Fruit fly (Drosophila melanogaster) whole organism, larva: ENCODE measurements around the gene CG10862.
A peak's percentile ranks its signal among the peaks of the same experiment; 100 is the strongest.

Experiments
- noc ChIP-seq: fragments of 200-800 bp; sonication (Bioruptor generic); optimal IDR thresholded peaks from 3 replicates; lab custom pipeline; 2019; ENCODE audit warnings: missing biosample characterization, mild to moderate bottlenecking, missing genetic modification characterization, moderate library complexity

CG10862 gene

DNA sequence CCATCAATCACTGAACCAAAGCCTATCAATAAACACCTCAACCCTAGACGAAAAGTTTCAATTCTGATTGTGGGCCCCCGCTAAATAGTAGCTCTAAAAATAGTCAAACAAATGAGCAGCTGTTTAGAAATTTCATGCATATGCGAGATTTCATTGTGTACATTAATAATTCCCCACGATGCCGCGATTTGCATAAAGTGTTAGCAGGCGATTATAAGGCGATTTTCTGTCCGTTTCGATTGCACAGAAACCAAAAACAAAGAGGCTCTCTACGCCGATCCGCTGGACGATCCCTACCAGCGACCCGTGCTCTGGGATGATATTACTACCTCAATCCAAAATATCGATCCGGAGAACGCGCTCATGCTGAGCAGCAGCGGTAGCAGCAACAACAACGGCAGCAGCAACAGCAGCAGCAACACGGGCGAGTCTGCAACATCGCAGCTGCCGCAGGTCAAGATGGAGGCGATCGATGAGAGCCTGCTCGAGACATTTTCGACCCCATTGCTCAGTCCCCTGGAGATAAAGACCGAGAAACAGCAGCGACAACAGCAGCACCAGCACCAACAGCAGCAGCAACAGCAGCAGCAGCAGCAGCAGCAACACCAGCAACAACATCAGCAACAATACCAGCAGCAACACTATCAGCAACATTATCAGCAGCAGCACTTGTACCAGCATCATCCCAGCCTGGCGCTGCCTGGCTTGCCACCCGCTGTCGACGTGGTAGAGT is 8.8 kb downstream of the CG10862 start:
- TF ChIP-seq noc, result peak; percentile 6

dm6 chr3L:3644337-3645027 is 10.1 kb downstream of the CG10862 start:
- TF ChIP-seq noc, result no peak

DNA sequence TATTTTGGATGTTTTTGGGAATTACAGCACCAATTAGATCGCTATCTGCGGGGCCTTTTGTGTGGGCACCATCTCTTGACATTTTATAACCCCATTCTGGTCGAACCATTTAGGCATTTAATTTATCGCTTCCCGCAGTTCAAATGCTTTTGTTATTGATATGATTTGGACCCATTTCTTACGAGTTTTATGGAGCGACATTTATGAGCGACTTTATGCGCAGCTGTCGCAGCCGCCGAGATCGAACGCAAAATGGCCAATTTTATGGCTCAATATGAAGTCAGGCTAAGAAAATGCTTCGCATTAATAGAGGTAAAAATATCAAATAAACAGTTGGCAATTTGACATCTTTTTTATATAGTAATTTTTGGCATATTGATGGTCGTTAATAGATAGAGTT is 13.7 kb downstream of the CG10862 start:
- no peak for TF ChIP-seq noc

DNA sequence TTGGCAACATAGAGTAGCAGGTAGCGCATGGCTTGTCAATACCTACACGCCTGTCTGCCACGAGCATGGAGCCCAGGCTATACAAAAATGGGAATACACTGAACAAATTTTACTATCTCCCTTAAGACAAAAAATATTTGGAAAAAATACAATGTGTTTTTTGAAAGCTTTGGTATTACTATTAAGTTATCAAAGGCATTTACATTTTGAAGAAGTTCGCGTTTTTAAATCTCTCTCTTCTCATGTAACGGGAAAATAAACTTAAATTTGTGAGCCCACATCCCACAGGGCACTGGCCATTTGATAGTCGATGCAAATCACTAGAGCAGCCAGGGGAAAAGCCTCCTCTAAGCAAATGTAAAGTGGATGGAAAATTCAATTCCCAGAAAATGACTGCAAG is 15.2 kb downstream of the CG10862 start:
- no peak for TF ChIP-seq noc

DNA sequence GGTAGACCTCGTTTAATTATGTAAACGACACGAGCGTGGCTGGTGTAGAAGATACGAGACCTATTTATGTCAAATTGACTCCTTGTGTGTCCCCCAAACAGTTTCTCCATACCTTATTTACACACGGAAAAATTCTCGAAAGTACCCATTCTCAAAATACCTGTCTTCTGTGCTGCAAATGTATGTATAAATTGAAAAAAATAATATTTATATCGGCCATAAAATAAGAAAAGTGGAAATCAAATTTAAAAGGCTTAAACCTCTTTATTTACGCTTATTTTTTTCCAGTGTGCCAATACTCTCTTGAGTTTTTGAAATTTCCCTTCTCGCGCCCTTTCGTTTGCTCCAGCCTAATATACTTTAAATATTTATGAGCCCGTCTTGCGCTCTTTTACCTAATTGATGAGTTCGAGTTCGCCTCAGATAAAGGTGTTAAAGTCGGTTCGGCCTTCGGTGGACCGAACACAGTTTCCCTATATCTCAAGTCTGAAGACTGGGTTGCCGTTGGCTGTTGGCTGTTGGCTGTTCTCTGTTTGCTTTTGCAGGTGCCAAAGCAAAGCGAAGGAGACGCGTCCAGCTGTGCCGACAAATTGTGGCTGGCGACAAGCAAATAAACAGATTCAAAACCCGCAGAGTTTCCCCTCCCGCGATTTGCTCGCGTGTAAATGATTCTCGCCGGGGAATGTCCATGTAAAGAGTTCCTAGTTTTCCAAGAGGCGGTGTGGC is 15.8 kb downstream of the CG10862 start:
- no peak for TF ChIP-seq noc

DNA sequence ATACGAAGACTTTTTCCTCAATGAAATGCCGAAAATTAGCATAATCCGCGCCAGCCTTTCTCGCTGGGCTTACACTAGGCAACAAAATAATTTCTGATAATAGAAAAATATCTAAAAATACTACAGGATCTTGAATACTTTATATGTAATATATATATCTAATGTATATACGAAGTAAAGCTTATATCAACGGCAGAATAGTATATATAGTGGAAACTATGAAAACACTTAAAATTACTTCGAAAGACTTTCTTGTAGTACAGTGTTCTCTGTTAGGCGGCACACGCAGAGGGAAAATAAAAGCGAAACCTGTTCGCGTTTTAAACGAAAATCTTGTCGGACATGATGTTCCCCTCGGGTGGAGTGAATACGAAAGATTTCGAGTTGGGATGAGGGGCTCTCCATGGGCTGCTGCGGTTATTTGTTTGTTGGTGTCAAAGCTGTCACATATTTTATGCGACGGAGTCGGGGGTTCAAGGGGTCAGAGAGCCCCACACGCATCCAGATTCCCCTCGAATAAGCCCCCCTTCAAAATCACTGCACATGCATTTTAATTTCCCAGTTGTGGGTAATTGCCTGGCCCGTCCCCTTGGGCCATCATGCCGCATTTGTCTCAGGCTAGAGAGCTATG is 20.3 kb downstream of the CG10862 start:
- peak; percentile 77 for TF ChIP-seq noc

- TF ChIP-seq noc, result peak; percentile 55
Measured at dm6 chr3L:3632500-3633183, 21.9 kb downstream of the CG10862 start.

DNA sequence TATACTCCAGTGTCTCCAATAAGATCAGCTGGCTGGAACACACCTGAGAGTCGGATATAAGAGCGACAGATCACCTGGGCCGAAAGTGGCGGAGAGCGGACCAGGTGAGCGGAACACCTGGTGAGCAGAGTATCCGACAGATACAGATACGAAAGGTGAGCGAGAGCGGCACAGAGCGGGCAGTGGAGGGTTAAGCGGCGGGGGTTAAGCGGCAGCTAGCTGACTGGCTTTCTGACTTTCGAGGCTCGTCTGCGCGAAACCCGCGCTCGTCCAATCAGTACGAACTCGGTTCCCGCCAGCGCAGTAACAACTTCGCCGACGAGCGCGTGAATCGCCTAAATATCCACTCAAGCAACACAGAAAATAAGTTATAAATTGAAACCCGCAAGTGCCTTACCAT is 28.5 kb downstream of the CG10862 start, which contains the start of gene dar1:
Gene dar1 (plus strand): TSS at position 284 of the 400 bp plus-strand sequence.
- no peak for TF ChIP-seq noc

- no peak for TF ChIP-seq noc
Measured at dm6 chr3L:3624876-3625275, 29.7 kb downstream of the CG10862 start.

- TF ChIP-seq noc, result no peak
Measured at dm6 chr3L:3620932-3621331, 33.6 kb downstream of the CG10862 start, which contains the start of gene CG14974. CG14974 (minus strand) TSS chr3L:3621032.

dm6 chr3L:3617252-3617651 is 37.3 kb downstream of the CG10862 start:
- TF ChIP-seq noc, result no peak

DNA sequence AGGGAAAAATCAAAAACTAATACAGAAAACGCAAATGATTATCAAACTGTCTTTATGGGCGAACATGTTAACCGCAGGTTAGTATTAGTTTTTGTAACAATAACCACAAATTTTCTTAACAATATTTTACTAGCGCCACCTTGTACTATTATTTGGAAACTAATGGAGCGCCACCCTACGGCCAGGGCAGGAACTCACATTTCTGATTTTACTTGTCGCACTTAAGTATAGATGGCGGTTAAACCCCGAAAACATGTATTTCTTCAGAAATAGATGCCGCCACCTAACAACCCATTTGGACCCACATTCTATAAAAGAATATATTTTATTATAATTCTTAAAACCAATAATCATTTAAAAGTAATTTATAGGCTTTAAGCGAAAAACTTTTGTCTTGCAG is 38.2 kb downstream of the CG10862 start:
- no peak for TF ChIP-seq noc

- TF ChIP-seq noc, result no peak
Measured at dm6 chr3L:3615082-3615481, 39.5 kb downstream of the CG10862 start, which contains the start of gene CG10357. CG10357 (plus strand) TSS chr3L:3615382.

DNA sequence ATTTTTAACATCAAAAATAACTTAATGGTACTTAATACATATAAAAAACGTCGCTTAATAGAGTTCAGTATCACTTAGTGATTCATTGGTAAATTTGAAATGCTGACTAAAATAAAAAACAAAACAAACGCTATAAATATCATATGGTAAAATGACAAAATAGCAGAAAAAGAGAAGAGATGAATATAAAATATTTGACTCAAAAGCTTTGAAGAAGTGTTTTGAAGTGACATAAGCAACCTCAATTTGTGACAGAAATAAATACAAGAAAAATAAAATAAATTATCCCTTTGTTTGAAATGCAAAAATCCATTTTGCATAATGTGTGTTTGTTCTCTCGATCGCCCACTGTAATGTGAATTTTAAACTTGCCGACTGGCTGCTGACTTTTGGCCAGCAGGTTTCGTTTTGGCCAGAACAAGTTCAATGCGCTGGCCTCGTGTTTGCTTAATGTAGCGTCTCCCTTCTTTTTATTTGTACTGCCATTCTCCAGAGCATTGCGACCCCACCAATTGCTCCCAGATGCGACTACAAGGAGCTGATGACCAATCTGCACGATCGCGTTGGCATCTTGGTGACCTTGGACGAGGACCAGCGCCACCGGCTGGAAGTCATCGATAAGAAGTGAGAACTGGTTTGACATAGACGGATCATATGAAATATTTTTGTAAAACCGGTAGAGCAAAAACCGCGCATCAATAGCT is 41.8 kb downstream of the CG10862 start:
- no peak for TF ChIP-seq noc

- TF ChIP-seq noc, result peak; percentile 27
Measured at dm6 chr3L:3611892-3612291, 42.7 kb downstream of the CG10862 start, which contains the start of gene CG10359. CG10359 (plus strand) TSS chr3L:3612192.

DNA sequence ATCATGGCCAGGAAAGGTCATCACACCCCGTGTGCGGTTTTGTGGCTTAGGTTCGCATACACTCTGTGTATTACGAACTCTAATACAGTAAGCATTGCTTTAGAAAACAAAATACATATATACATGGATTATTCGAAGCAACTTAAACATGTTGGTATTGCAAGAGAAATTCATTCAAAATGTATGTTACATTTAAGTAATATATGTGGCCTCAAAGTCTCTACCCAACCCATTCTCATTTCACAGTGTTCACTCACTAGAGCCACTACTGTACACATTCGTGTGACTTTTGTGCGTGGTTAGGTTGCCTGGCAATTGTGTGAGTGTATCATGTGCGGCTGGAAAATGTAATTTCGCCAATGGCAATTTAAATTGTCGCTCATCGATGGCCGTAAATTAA is 47.6 kb downstream of the CG10862 start:
- TF ChIP-seq noc, result no peak
